Fruit fly (Drosophila melanogaster): Measurements from ENCODE around the gene CG2100.

- TF ChIP-seq pan (optimal IDR thresholded peaks at IDR 0.05): no peak
- no peak for TF ChIP-seq psq (optimal IDR thresholded peaks at IDR 0.05)
- TF ChIP-seq EcR (GFP tag; optimal IDR thresholded peaks at IDR 0.05): no peak
Observed at dm6 chr3R:5704982-5705381, 31.2 kb downstream of the CG2100 start.
